Worm (Caenorhabditis elegans) whole organism, L1 larva: ENCODE results near the gene nhr-136.

Experiments used
- efl-3 ChIP-seq: fragments of 200-800 bp; sonication (Bioruptor generic); optimal IDR thresholded peaks from 2 replicates; lab custom pipeline; 2018; ENCODE audit warnings: mild to moderate bottlenecking, missing genetic modification characterization, missing compliant biosample characterization
- hlh-4 ChIP-seq: sonication (generic microtip); optimal IDR thresholded peaks from 2 replicates; lab custom pipeline; 2016; ENCODE audit warnings: mild to moderate bottlenecking, missing genetic modification characterization, missing compliant biosample characterization
- lin-39 ChIP-seq: fragments of 150-350 bp; optimal IDR thresholded peaks from 2 replicates; lab custom pipeline; 2014; ENCODE audit warnings: missing biosample characterization, missing genetic modification reagents, missing genetic modification characterization
- nhr-11 ChIP-seq: fragments of 150-350 bp; optimal IDR thresholded peaks from 2 replicates; lab custom pipeline; 2014; ENCODE audit warnings: missing biosample characterization, missing genetic modification characterization
- nhr-237 ChIP-seq: fragments of 150-350 bp; optimal IDR thresholded peaks from 2 replicates; lab custom pipeline; 2014; ENCODE audit warnings: missing biosample characterization, missing genetic modification characterization
- nhr-76 ChIP-seq: sonication (generic microtip); optimal IDR thresholded peaks from 2 replicates; lab custom pipeline; 2017; ENCODE audit warnings: missing biosample characterization, missing genetic modification characterization
- nhr-77 ChIP-seq: fragments of 150-350 bp; optimal IDR thresholded peaks from 2 replicates; lab custom pipeline; 2014; ENCODE audit warnings: missing biosample characterization, missing genetic modification characterization
- unc-130 ChIP-seq: fragments of 150-350 bp; optimal IDR thresholded peaks from 2 replicates; lab custom pipeline; 2017; ENCODE audit warnings: missing biosample characterization, missing genetic modification characterization, inconsistent platforms
- unc-62 ChIP-seq: fragments of 150-350 bp; optimal IDR thresholded peaks from 2 replicates; lab custom pipeline; 2014; ENCODE audit warnings: missing biosample characterization, missing genetic modification reagents, missing genetic modification characterization
- ztf-11 ChIP-seq, 2 experiments: sonication (generic microtip); optimal IDR thresholded peaks; 2 replicates each; lab custom pipeline; 2016 to 2017; ENCODE audit warnings: missing genetic modification characterization in 2 of 2, missing biosample characterization in 1 of 2, missing compliant biosample characterization in 1 of 2
- ztf-4 ChIP-seq: fragments of 150-350 bp; optimal IDR thresholded peaks from 2 replicates; lab custom pipeline; 2014; ENCODE audit warnings: missing biosample characterization, missing genetic modification characterization

DNA sequence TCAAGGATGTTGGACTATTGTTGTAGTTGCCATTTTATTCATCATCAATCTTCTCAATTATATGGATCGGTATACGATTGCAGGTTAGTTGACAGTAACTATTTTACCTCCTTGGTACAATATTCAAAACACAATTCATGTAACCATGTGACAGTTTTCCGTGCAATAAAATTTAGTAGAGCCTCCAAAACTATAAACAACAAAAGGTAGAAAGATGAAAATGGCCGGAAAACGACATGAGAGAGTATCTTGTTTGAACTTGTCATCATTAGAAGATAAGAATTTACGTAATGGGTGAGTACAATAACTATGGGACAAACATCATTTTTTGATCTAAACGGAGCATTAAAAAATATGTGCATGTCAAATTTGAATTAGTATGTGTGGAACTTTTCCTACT is 8.2 kb downstream of the nhr-136 start:
- TF ChIP-seq ztf-11 (tag; optimal IDR thresholded peaks at IDR 0.05; lab: Kevin White, UChicago) = no peak
- no peak for TF ChIP-seq lin-39
- TF ChIP-seq hlh-4 = no peak
- TF ChIP-seq nhr-237 (tag; lab: Kevin White, UChicago) = no peak
- TF ChIP-seq nhr-77 (tag; lab: Kevin White, UChicago) = no peak
- TF ChIP-seq nhr-76 = no peak
- no peak for TF ChIP-seq unc-130
- TF ChIP-seq unc-62 (GFP tag; lab: Kevin White, UChicago) = no peak
- TF ChIP-seq ztf-4 (tag; lab: Kevin White, UChicago) = no peak
- no peak for TF ChIP-seq nhr-11 (tag; lab: Kevin White, UChicago)
- no peak for TF ChIP-seq efl-3
